Worm (Caenorhabditis elegans): ENCODE results near the gene F09G2.2.

The F09G2.2 gene

ce11 chrV:7231524-7231923, 34.8 kb downstream of the F09G2.2 start:
- no peak for TF ChIP-seq unc-62 (GFP tag; optimal IDR thresholded peaks at IDR 0.05)

- no peak for TF ChIP-seq unc-62 (GFP tag; optimal IDR thresholded peaks at IDR 0.05)
Observed at ce11 chrV:7234726-7235125, 38.0 kb downstream of the F09G2.2 start, which contains the start of gene C05C8.5. C05C8.5 (minus strand) TSS chrV:7234826.

- TF ChIP-seq unc-62 (GFP tag; optimal IDR thresholded peaks at IDR 0.05): no peak
Observed at ce11 chrV:7236694-7237093, 40.0 kb downstream of the F09G2.2 start.

ce11 chrV:7237094-7237132, 40.2 kb downstream of the F09G2.2 start, which contains the start of gene hpo-9:
hpo-9 (minus strand) TSS chrV:7237130.
- no peak for TF ChIP-seq unc-62 (GFP tag; optimal IDR thresholded peaks at IDR 0.05)

- TF ChIP-seq unc-62 (GFP tag; optimal IDR thresholded peaks at IDR 0.05): no peak
Observed at ce11 chrV:7237133-7237532, 40.4 kb downstream of the F09G2.2 start, which contains the start of gene hyls-1. hyls-1 (plus strand) TSS chrV:7237381.

ce11 chrV:7239471-7239870, 42.8 kb downstream of the F09G2.2 start, which contains the start of gene C05C8.1:
C05C8.1 (plus strand) TSS chrV:7239771.
- TF ChIP-seq unc-62 (GFP tag; optimal IDR thresholded peaks at IDR 0.05): no peak

- TF ChIP-seq unc-62 (GFP tag; optimal IDR thresholded peaks at IDR 0.05): no peak
Observed at ce11 chrV:7246951-7247350, 50.2 kb downstream of the F09G2.2 start, which contains the start of gene C05C8.7. C05C8.7 (minus strand) TSS chrV:7247050.

Measured in whole organism, dauer.